Worm (Caenorhabditis elegans) whole organism, L4 larva: ENCODE data around the gene osm-7.

Experiments
- ama-1 ChIP-seq: fragments of 150-350 bp; optimal IDR thresholded peaks from 2 replicates; lab custom pipeline; 2014; ENCODE audit warnings: inconsistent platforms, mixed read lengths
- ceh-28 ChIP-seq: fragments of 150-350 bp; optimal IDR thresholded peaks from 2 replicates; lab custom pipeline; 2014; ENCODE audit warnings: missing biosample characterization, missing genetic modification reagents, missing genetic modification characterization
- dmd-6 ChIP-seq: fragments of 200-800 bp; sonication (Bioruptor generic); IDR thresholded peaks from 2 replicates; pipeline ENCODE4 v1.3.6; 2022; ENCODE audit warnings: missing genetic modification reagents, missing genetic modification characterization, missing compliant biosample characterization
- fkh-10 ChIP-seq: fragments of 150-350 bp; optimal IDR thresholded peaks from 2 replicates; lab custom pipeline; 2014; ENCODE audit warnings: missing biosample characterization, missing genetic modification reagents, missing genetic modification characterization
- skn-1 ChIP-seq: fragments of 150-350 bp; optimal IDR thresholded peaks from 2 replicates; lab custom pipeline; 2014; ENCODE audit warnings: missing biosample characterization, missing genetic modification characterization
- ztf-11 ChIP-seq: fragments of 150-350 bp; optimal IDR thresholded peaks from 2 replicates; lab custom pipeline; 2014; ENCODE audit warnings: missing biosample characterization, missing genetic modification characterization

DNA sequence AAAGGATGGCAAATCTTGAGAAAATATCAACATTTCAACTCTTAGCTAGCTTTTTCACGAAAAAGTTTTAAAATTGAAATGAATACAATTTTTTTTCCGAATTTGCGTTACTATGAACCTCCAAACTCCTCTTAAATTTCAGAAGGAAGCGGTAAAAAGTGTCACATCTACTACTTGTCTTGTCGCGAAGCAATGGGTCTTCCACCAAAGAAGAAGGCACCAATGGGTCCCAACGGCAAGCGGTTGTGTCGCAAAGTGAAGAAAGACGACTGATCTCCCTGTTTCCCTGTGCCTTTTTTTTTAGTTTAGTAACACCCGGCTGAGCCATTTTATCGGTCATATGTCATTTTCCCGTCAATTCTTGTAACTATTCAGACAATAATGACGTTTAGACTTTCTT lies 45.0 kb downstream of the osm-7 start:
- TF ChIP-seq fkh-10 (GFP tag; lab: Kevin White, UChicago) = no peak
- TF ChIP-seq ztf-11 (tag; lab: Kevin White, UChicago) = no peak
- TF ChIP-seq ama-1 (lab: Kevin White, UChicago) = no peak
- no peak for TF ChIP-seq ceh-28
- no peak for TF ChIP-seq skn-1
- no peak for TF ChIP-seq dmd-6 (GFP tag; lab: Robert Waterston, UW)
